Worm (Caenorhabditis elegans) whole organism, L2 larva: ENCODE results near the gene ubc-9.

Source experiments
- R02D3.7 ChIP-seq: fragments of 150-350 bp; optimal IDR thresholded peaks from 2 replicates; lab custom pipeline; 2014; ENCODE audit warnings: missing biosample characterization, missing genetic modification characterization
- ama-1 ChIP-seq: fragments of 150-350 bp; optimal IDR thresholded peaks from 2 replicates; lab custom pipeline; 2018; ENCODE audit warnings: inconsistent platforms
- ceh-16 ChIP-seq: fragments of 150-350 bp; optimal IDR thresholded peaks from 2 replicates; lab custom pipeline; 2014; ENCODE audit warnings: missing biosample characterization, missing genetic modification characterization
- dmd-4 ChIP-seq: sonication (generic microtip); optimal IDR thresholded peaks from 2 replicates; lab custom pipeline; 2017; ENCODE audit warnings: missing biosample characterization, missing genetic modification characterization
- elt-3 ChIP-seq: sonication (generic microtip); optimal IDR thresholded peaks from 2 replicates; lab custom pipeline; 2017; ENCODE audit warnings: missing biosample characterization, missing genetic modification characterization
- nhr-10 ChIP-seq: sonication (generic microtip); optimal IDR thresholded peaks from 2 replicates; lab custom pipeline; 2017; ENCODE audit warnings: missing biosample characterization, missing genetic modification characterization
- skn-1 ChIP-seq: sonication (generic microtip); optimal IDR thresholded peaks from 2 replicates; lab custom pipeline; 2017; ENCODE audit warnings: missing biosample characterization, missing genetic modification characterization
- unc-62 ChIP-seq: fragments of 150-350 bp; optimal IDR thresholded peaks from 2 replicates; lab custom pipeline; 2014; ENCODE audit warnings: missing biosample characterization, missing genetic modification reagents, missing genetic modification characterization
- zag-1 ChIP-seq: fragments of 150-350 bp; optimal IDR thresholded peaks from 2 replicates; lab custom pipeline; 2014; ENCODE audit warnings: missing biosample characterization, missing genetic modification characterization

- TF ChIP-seq dmd-4 (tag; lab: Kevin White, UChicago), result no peak
- no peak for TF ChIP-seq skn-1 (tag; lab: Kevin White, UChicago)
- TF ChIP-seq ceh-16 (tag; lab: Kevin White, UChicago), result no peak
- TF ChIP-seq R02D3.7 (tag; lab: Kevin White, UChicago), result no peak
- TF ChIP-seq unc-62 (GFP tag; lab: Kevin White, UChicago), result no peak
- TF ChIP-seq zag-1 (tag; lab: Kevin White, UChicago), result no peak
- TF ChIP-seq ama-1 (lab: Kevin White, UChicago), result no peak
- no peak for TF ChIP-seq elt-3
- TF ChIP-seq nhr-10 (tag; lab: Kevin White, UChicago), result no peak
These were observed 1.4 kb upstream of the ubc-9 start, which contains the start of gene F29B9.7 for ce11 chrIV:4649460-4649859.
